Fruit fly (Drosophila melanogaster) whole organism, embryonic: ENCODE data around the gene ND-24.

Source experiments
- ATbp ChIP-seq: fragments of 200-800 bp; sonication (Bioruptor generic); optimal IDR thresholded peaks from 2 replicates; lab custom pipeline; 2017; ENCODE audit warnings: missing biosample characterization, mild to moderate bottlenecking, missing genetic modification characterization, missing genetic modification reagents
- BEAF-32 ChIP-seq: fragments of 200-800 bp; sonication (Bioruptor generic); optimal IDR thresholded peaks from 3 replicates; lab custom pipeline; 2017; ENCODE audit warnings: missing biosample characterization, missing genetic modification characterization, mild to moderate bottlenecking, moderate library complexity, missing genetic modification reagents
- CG10462 ChIP-seq: fragments of 200-800 bp; sonication (Bioruptor generic); optimal IDR thresholded peaks from 2 replicates; lab custom pipeline; 2016; ENCODE audit warnings: missing biosample characterization, missing genetic modification characterization
- CG10959 ChIP-seq: fragments of 200-800 bp; sonication (Bioruptor generic); IDR thresholded peaks from 2 replicates; pipeline ENCODE4 v1.3.6; 2022; ENCODE audit warnings: missing biosample characterization, missing genetic modification characterization
- CG11247 ChIP-seq: fragments of 200-800 bp; sonication (Bioruptor generic); IDR thresholded peaks from 2 replicates; pipeline ENCODE4 v1.3.6; 2022; ENCODE audit warnings: missing biosample characterization, missing genetic modification characterization
- CG11456 ChIP-seq: fragments of 200-800 bp; sonication (Bioruptor generic); IDR thresholded peaks from 3 replicates; pipeline ENCODE4 v1.3.6; 2022; ENCODE audit warnings: missing biosample characterization, missing genetic modification characterization
- CG12769 ChIP-seq: fragments of 200-800 bp; sonication (Bioruptor generic); optimal IDR thresholded peaks from 2 replicates; lab custom pipeline; 2019; ENCODE audit warnings: missing biosample characterization, mild to moderate bottlenecking, missing genetic modification characterization, moderate library complexity
- CG13894 ChIP-seq: fragments of 200-800 bp; sonication (Bioruptor generic); optimal IDR thresholded peaks from 3 replicates; lab custom pipeline; 2018; ENCODE audit warnings: missing biosample characterization, mild to moderate bottlenecking, missing genetic modification characterization, moderate library complexity
- CG15696 ChIP-seq: fragments of 200-800 bp; sonication (Bioruptor generic); optimal IDR thresholded peaks from 2 replicates; lab custom pipeline; 2019; ENCODE audit warnings: missing biosample characterization, mild to moderate bottlenecking, missing genetic modification characterization, moderate library complexity
- CG3281 ChIP-seq: fragments of 200-800 bp; sonication (Bioruptor generic); optimal IDR thresholded peaks from 3 replicates; lab custom pipeline; 2017; ENCODE audit warnings: missing biosample characterization, mild to moderate bottlenecking, missing genetic modification characterization
- CG34422 ChIP-seq: fragments of 200-800 bp; sonication (Bioruptor generic); IDR thresholded peaks from 3 replicates; pipeline ENCODE4 v1.3.6; 2022; ENCODE audit warnings: missing biosample characterization, missing genetic modification characterization
- CG3995 ChIP-seq: fragments of 200-800 bp; sonication (Bioruptor generic); optimal IDR thresholded peaks from 3 replicates; lab custom pipeline; 2016; ENCODE audit warnings: missing biosample characterization, missing genetic modification characterization
- CG4820 ChIP-seq: fragments of 200-800 bp; sonication (Bioruptor generic); optimal IDR thresholded peaks from 3 replicates; lab custom pipeline; 2016; ENCODE audit warnings: missing biosample characterization, missing genetic modification characterization
- CG5180 ChIP-seq: fragments of 200-800 bp; sonication (Bioruptor generic); optimal IDR thresholded peaks from 3 replicates; lab custom pipeline; 2017; ENCODE audit warnings: missing biosample characterization, missing genetic modification characterization, mild to moderate bottlenecking, moderate library complexity, missing genetic modification reagents
- CG7928 ChIP-seq: fragments of 200-800 bp; sonication (Bioruptor generic); optimal IDR thresholded peaks from 2 replicates; lab custom pipeline; 2017; ENCODE audit warnings: missing biosample characterization, mild to moderate bottlenecking, missing genetic modification characterization
- CG9876 ChIP-seq: fragments of 200-800 bp; sonication (Bioruptor generic); optimal IDR thresholded peaks from 2 replicates; lab custom pipeline; 2016; ENCODE audit warnings: missing biosample characterization, missing genetic modification characterization
- Dfd ChIP-seq, 2 experiments: fragments of >200 bp; optimal IDR thresholded peaks; 2 replicates each; lab custom pipeline; 2017; ENCODE audit warnings: missing biosample characterization in 2 of 2, missing genetic modification characterization in 2 of 2
- Dll ChIP-seq: fragments of 200-800 bp; sonication (Bioruptor generic); IDR thresholded peaks from 4 replicates; pipeline ENCODE4 v1.3.6; 2022; ENCODE audit warnings: missing biosample characterization, missing genetic modification characterization; ENCODE audit not compliant: partially characterized antibody
- Doc2 ChIP-seq: fragments of 200-800 bp; sonication (Bioruptor generic); IDR thresholded peaks from 2 replicates; pipeline ENCODE4 v1.3.6; 2022; ENCODE audit warnings: missing biosample characterization, missing genetic modification characterization
- Ets97D ChIP-seq: fragments of 200-800 bp; sonication (Bioruptor generic); optimal IDR thresholded peaks from 3 replicates; lab custom pipeline; 2016; ENCODE audit warnings: missing biosample characterization, missing genetic modification characterization
- Gsc ChIP-seq: fragments of 200-800 bp; sonication (Bioruptor generic); IDR thresholded peaks from 2 replicates; pipeline ENCODE4 v1.3.6; 2022; ENCODE audit warnings: missing biosample characterization, missing genetic modification characterization
- HLHmδ ChIP-seq: fragments of 200-800 bp; sonication (Bioruptor generic); optimal IDR thresholded peaks from 2 replicates; lab custom pipeline; 2018; ENCODE audit warnings: missing biosample characterization, mild to moderate bottlenecking, missing genetic modification characterization, moderate library complexity
- Lpt ChIP-seq: fragments of >200 bp; optimal IDR thresholded peaks from 2 replicates; lab custom pipeline; 2018; ENCODE audit warnings: missing biosample characterization, missing genetic modification characterization
- Neu2 ChIP-seq: fragments of 200-800 bp; sonication (Bioruptor generic); optimal IDR thresholded peaks from 3 replicates; lab custom pipeline; 2016; ENCODE audit warnings: missing biosample characterization, missing genetic modification characterization, borderline replicate concordance
- Nf-YB ChIP-seq: fragments of 200-800 bp; sonication (Bioruptor generic); optimal IDR thresholded peaks from 3 replicates; lab custom pipeline; 2019; ENCODE audit warnings: missing biosample characterization, mild to moderate bottlenecking, missing genetic modification characterization, moderate library complexity
- PHDP ChIP-seq: fragments of 200-800 bp; sonication (Bioruptor generic); optimal IDR thresholded peaks from 3 replicates; lab custom pipeline; 2018; ENCODE audit warnings: missing biosample characterization, mild to moderate bottlenecking, missing genetic modification characterization, moderate library complexity
- Poxn ChIP-seq: fragments of 200-800 bp; sonication (Bioruptor generic); IDR thresholded peaks from 2 replicates; pipeline ENCODE4 v1.3.6; 2022; ENCODE audit warnings: missing biosample characterization, missing genetic modification characterization
- Rfx ChIP-seq: fragments of 200-800 bp; sonication (Bioruptor generic); IDR thresholded peaks from 2 replicates; pipeline ENCODE4 v1.3.6; 2022; ENCODE audit warnings: missing biosample characterization, missing genetic modification characterization
- Six4 ChIP-seq: fragments of 200-800 bp; sonication (Bioruptor generic); optimal IDR thresholded peaks from 2 replicates; lab custom pipeline; 2016; ENCODE audit warnings: missing biosample characterization, missing genetic modification characterization
- Xrp1 ChIP-seq: fragments of 200-800 bp; sonication (Bioruptor generic); IDR thresholded peaks from 2 replicates; pipeline ENCODE4 v1.3.6; 2022; ENCODE audit warnings: missing biosample characterization, missing genetic modification characterization
- az2 ChIP-seq: fragments of 200-800 bp; sonication (Bioruptor generic); optimal IDR thresholded peaks from 3 replicates; lab custom pipeline; 2016; ENCODE audit warnings: missing biosample characterization, missing genetic modification characterization
- chm ChIP-seq: fragments of 200-800 bp; sonication (Bioruptor generic); IDR thresholded peaks from 2 replicates; pipeline ENCODE4 v1.3.6; 2022; ENCODE audit warnings: missing biosample characterization, missing genetic modification characterization
- croc ChIP-seq: fragments of 200-800 bp; sonication (Bioruptor generic); conservative IDR thresholded peaks from 3 replicates; pipeline ENCODE4 v1.3.6; 2022; ENCODE audit warnings: missing biosample characterization, missing genetic modification characterization
- dati ChIP-seq: fragments of 200-800 bp; sonication (Bioruptor generic); IDR thresholded peaks from 2 replicates; pipeline ENCODE4 v1.3.6; 2022; ENCODE audit warnings: missing biosample characterization, missing genetic modification characterization
- dpn ChIP-seq, 2 experiments: fragments of 200-800 bp; sonication (Bioruptor generic); optimal IDR thresholded peaks; 3 replicates each; lab custom pipeline; 2016; ENCODE audit warnings: missing biosample characterization in 2 of 2, missing genetic modification characterization in 2 of 2
- dysf ChIP-seq: fragments of 200-800 bp; sonication (Bioruptor generic); IDR thresholded peaks from 3 replicates; pipeline ENCODE4 v1.3.6; 2022; ENCODE audit warnings: missing biosample characterization, missing genetic modification characterization
- fd96Cb ChIP-seq: fragments of 200-800 bp; sonication (Bioruptor generic); optimal IDR thresholded peaks from 2 replicates; lab custom pipeline; 2018; ENCODE audit warnings: missing biosample characterization, mild to moderate bottlenecking, missing genetic modification characterization, moderate library complexity
- gce ChIP-seq: fragments of 200-800 bp; sonication (Bioruptor generic); IDR thresholded peaks from 3 replicates; pipeline ENCODE4 v1.3.6; 2022; ENCODE audit warnings: missing biosample characterization, missing genetic modification characterization
- hkb ChIP-seq, 2 experiments: fragments of 200-800 bp in 1 of 2; fragments of >200 bp in 1 of 2; sonication (Bioruptor generic) in 1 of 2; IDR thresholded peaks in 1 of 2; optimal IDR thresholded peaks in 1 of 2; 2 replicates each; pipeline versions ENCODE4 v1.3.6 to Lab custom; 2017 to 2022; ENCODE audit warnings: missing biosample characterization in 1 of 2, missing genetic modification characterization in 1 of 2
- kni ChIP-seq: fragments of 200-800 bp; sonication (Bioruptor generic); optimal IDR thresholded peaks from 3 replicates; lab custom pipeline; 2017; ENCODE audit warnings: mild to moderate bottlenecking, missing biosample characterization, missing genetic modification reagents, missing genetic modification characterization
- mirr ChIP-seq: fragments of 200-800 bp; sonication (Bioruptor generic); optimal IDR thresholded peaks from 3 replicates; lab custom pipeline; 2018; ENCODE audit warnings: missing biosample characterization, mild to moderate bottlenecking, missing genetic modification characterization
- nau ChIP-seq: fragments of 200-800 bp; sonication (Bioruptor generic); optimal IDR thresholded peaks from 3 replicates; lab custom pipeline; 2017; ENCODE audit warnings: missing biosample characterization, mild to moderate bottlenecking, missing genetic modification characterization, missing genetic modification reagents
- pfk ChIP-seq: fragments of 200-800 bp; sonication (Bioruptor generic); optimal IDR thresholded peaks from 2 replicates; lab custom pipeline; 2018; ENCODE audit warnings: missing biosample characterization, mild to moderate bottlenecking, missing genetic modification characterization, moderate library complexity
- phol ChIP-seq: fragments of 200-800 bp; sonication (Bioruptor generic); optimal IDR thresholded peaks from 3 replicates; lab custom pipeline; 2018; ENCODE audit warnings: missing biosample characterization, mild to moderate bottlenecking, missing genetic modification characterization, moderate library complexity
- schlank ChIP-seq: fragments of 200-800 bp; sonication (Bioruptor generic); optimal IDR thresholded peaks from 2 replicates; lab custom pipeline; 2018; ENCODE audit warnings: missing biosample characterization, mild to moderate bottlenecking, missing genetic modification characterization
- trem ChIP-seq: fragments of 200-800 bp; optimal IDR thresholded peaks from 3 replicates; lab custom pipeline; 2019; ENCODE audit warnings: missing biosample characterization, mild to moderate bottlenecking, missing genetic modification characterization, moderate library complexity
- twi ChIP-seq: fragments of 200-800 bp; optimal IDR thresholded peaks from 2 replicates; lab custom pipeline; 2019; ENCODE audit warnings: missing biosample characterization, mild to moderate bottlenecking, missing genetic modification characterization, moderate library complexity
- tx ChIP-seq: fragments of 200-800 bp; sonication (Bioruptor generic); optimal IDR thresholded peaks from 2 replicates; lab custom pipeline; 2016; ENCODE audit warnings: missing biosample characterization, missing genetic modification characterization
- vnd ChIP-seq: fragments of 200-800 bp; sonication (Bioruptor generic); IDR thresholded peaks from 3 replicates; pipeline ENCODE4 v1.3.6; 2022; ENCODE audit warnings: missing biosample characterization, missing genetic modification characterization; ENCODE audit not compliant: partially characterized antibody

ND-24 gene

dm6 chrX:17682745-17683505 is 51.0 kb downstream of the ND-24 start (continued):
- peak; percentile 26 for TF ChIP-seq trem (tag; lab: Kevin White, UChicago)
- TF ChIP-seq Neu2 (GFP tag; lab: Kevin White, UChicago) = no peak
- peak; percentile 17 for TF ChIP-seq CG15696
- peak; percentile 62; the same call in 1 of the 2 replicates for TF ChIP-seq chm (GFP tag; lab: Robert Waterston, UW)
- TF ChIP-seq Nf-YB = peak; percentile 19
- TF ChIP-seq Doc2 (GFP tag; lab: Robert Waterston, UW) = no peak
- no peak for TF ChIP-seq Dfd (GFP tag; optimal IDR thresholded peaks at IDR 0.05; lab: Kevin White, UChicago)
- TF ChIP-seq fd96Cb (tag; lab: Kevin White, UChicago) = peak; percentile 73
- TF ChIP-seq Dll (GFP tag; lab: Robert Waterston, UW) = no peak
- no peak for TF ChIP-seq pfk (GFP tag; lab: Kevin White, UChicago)
- TF ChIP-seq CG10959 (GFP tag; lab: Robert Waterston, UW) = peak; percentile 52
- TF ChIP-seq schlank (tag; lab: Kevin White, UChicago) = no peak
- TF ChIP-seq hkb (optimal IDR thresholded peaks at IDR 0.05; lab: Kevin White, UChicago) = no peak
- peak; percentile 77 for TF ChIP-seq hkb (GFP tag; IDR thresholded peaks at IDR 0.05; lab: Robert Waterston, UW)
- TF ChIP-seq CG11456 = peak; percentile 73; the same call in 1 of the 3 replicates
- TF ChIP-seq Poxn = no peak
- peak; percentile 88 for TF ChIP-seq Xrp1 (GFP tag; lab: Robert Waterston, UW)
- TF ChIP-seq CG34422 (GFP tag; lab: Robert Waterston, UW) = peak; percentile 89
- peak; percentile 66 for TF ChIP-seq CG11247 (GFP tag; lab: Robert Waterston, UW)
- TF ChIP-seq CG5180 (GFP tag; lab: Kevin White, UChicago) = peak; percentile 49
- TF ChIP-seq phol = peak; percentile 67
- TF ChIP-seq CG12769 (tag; lab: Kevin White, UChicago) = no peak
- no peak for TF ChIP-seq mirr (GFP tag; lab: Kevin White, UChicago)
- TF ChIP-seq Rfx (GFP tag; lab: Robert Waterston, UW) = peak; percentile 57
- TF ChIP-seq twi (tag; lab: Kevin White, UChicago) = peak; percentile 2
- TF ChIP-seq vnd (GFP tag; lab: Robert Waterston, UW) = no peak
- peak in 1 of 2 experiments; percentile 60 for TF ChIP-seq dpn (GFP tag; optimal IDR thresholded peaks at IDR 0.05; lab: Kevin White, UChicago)
- no peak for TF ChIP-seq CG3281
- peak; percentile 70 for TF ChIP-seq ATbp (GFP tag; lab: Kevin White, UChicago)
- TF ChIP-seq croc (GFP tag; lab: Robert Waterston, UW) = peak; percentile 71; the same call in 2 of the 3 replicates
- no peak for TF ChIP-seq CG13894 (tag; lab: Kevin White, UChicago)
- TF ChIP-seq Six4 (GFP tag; lab: Kevin White, UChicago) = peak; percentile 14
- TF ChIP-seq BEAF-32 (GFP tag; lab: Kevin White, UChicago) = no peak
- peak; percentile 84 for TF ChIP-seq gce (GFP tag; lab: Robert Waterston, UW)
- no peak for TF ChIP-seq tx (GFP tag; lab: Kevin White, UChicago)
- TF ChIP-seq CG10462 (GFP tag; lab: Kevin White, UChicago) = peak; percentile 5
- peak; percentile 83 for TF ChIP-seq dysf (GFP tag; lab: Robert Waterston, UW)
- TF ChIP-seq dati (GFP tag; lab: Robert Waterston, UW) = peak; percentile 51; the same call in 1 of the 2 replicates
- peak; percentile 28 for TF ChIP-seq nau (GFP tag; lab: Kevin White, UChicago)
- TF ChIP-seq Ets97D (GFP tag; lab: Kevin White, UChicago) = no peak
- TF ChIP-seq CG7928 = no peak
- TF ChIP-seq CG3995 (GFP tag; lab: Kevin White, UChicago) = no peak
- TF ChIP-seq kni (GFP tag; lab: Kevin White, UChicago) = no peak
- peak; percentile 60 for TF ChIP-seq CG4820 (GFP tag; lab: Kevin White, UChicago)
- TF ChIP-seq HLHmδ (GFP tag; lab: Kevin White, UChicago) = no peak
- TF ChIP-seq Lpt (GFP tag; lab: Kevin White, UChicago) = no peak
- peak; percentile 56 for TF ChIP-seq Gsc (GFP tag; lab: Robert Waterston, UW)
- TF ChIP-seq CG9876 = no peak
- peak; percentile 61 for TF ChIP-seq az2 (GFP tag; lab: Kevin White, UChicago)
- peak; percentile 41 for TF ChIP-seq PHDP (tag; lab: Kevin White, UChicago)
